Fruit fly (Drosophila melanogaster): ENCODE data around the gene CG3713.

The CG3713 gene

DNA sequence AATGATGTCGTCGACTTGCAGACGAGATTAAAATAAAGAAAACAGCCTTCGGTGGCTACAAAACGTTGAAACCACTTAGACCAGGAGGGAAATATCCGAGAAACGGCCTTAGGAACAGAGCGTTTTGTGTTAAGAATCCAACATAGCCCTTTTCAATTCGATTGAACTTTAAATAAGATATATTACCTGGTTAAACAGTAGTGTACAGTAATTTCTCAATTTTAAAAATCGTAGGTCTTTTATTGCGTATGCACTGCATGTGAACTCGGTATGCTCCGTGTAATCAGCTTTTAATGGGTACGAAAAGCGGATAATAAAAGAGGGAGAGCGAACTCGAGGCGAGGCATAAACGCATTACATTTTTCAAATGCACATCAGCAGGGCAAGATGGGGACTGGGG lies 8.9 kb downstream of the CG3713 start (continued):
- TF ChIP-seq Bgb (GFP tag; IDR thresholded peaks at IDR 0.05; ENCODE audit: partially characterized antibody): no peak
- peak; percentile 38 for TF ChIP-seq gem (tag; optimal IDR thresholded peaks at IDR 0.05)
- no peak for TF ChIP-seq CG4854 (GFP tag; optimal IDR thresholded peaks at IDR 0.05)
- TF ChIP-seq Stat92E (GFP tag; optimal IDR thresholded peaks at IDR 0.05): no peak
- 0 out of 3 replicates have a peak, but pooled peaks have one; percentile 10 for TF ChIP-seq CG17361 (GFP tag; IDR thresholded peaks at IDR 0.05)
- peak; percentile 17 for TF ChIP-seq CG11504 (tag; optimal IDR thresholded peaks at IDR 0.05)
- TF ChIP-seq fd96Cb (tag; optimal IDR thresholded peaks at IDR 0.05): peak; percentile 20
- TF ChIP-seq D19A (tag; optimal IDR thresholded peaks at IDR 0.05): peak; percentile 7
- no peak for TF ChIP-seq ab (GFP tag; optimal IDR thresholded peaks at IDR 0.05)
- TF ChIP-seq CG8388 (GFP tag; optimal IDR thresholded peaks at IDR 0.05): peak; percentile 12
- TF ChIP-seq chm (GFP tag; IDR thresholded peaks at IDR 0.05): no peak
- no peak for TF ChIP-seq oc (tag; optimal IDR thresholded peaks at IDR 0.05)
- peak; percentile 29 for TF ChIP-seq CG10979 (tag; optimal IDR thresholded peaks at IDR 0.05)
- TF ChIP-seq br (optimal IDR thresholded peaks at IDR 0.05): no peak
- no peak for TF ChIP-seq nerfin-1 (tag; optimal IDR thresholded peaks at IDR 0.05)
- 0 out of 3 replicates have a peak, but pooled peaks have one; percentile 20 for TF ChIP-seq tgo (GFP tag; IDR thresholded peaks at IDR 0.05)
- peak; percentile 42; the same call in 1 of the 2 replicates for TF ChIP-seq Xrp1 (GFP tag; IDR thresholded peaks at IDR 0.05)
- no peak for TF ChIP-seq Dref (GFP tag; IDR thresholded peaks at IDR 0.05)
- TF ChIP-seq CG7839 (tag; optimal IDR thresholded peaks at IDR 0.05): peak; percentile 26
- no peak for TF ChIP-seq CG15073 (GFP tag; optimal IDR thresholded peaks at IDR 0.05)
- TF ChIP-seq CG30020 (tag; optimal IDR thresholded peaks at IDR 0.05): no peak
- no peak for TF ChIP-seq CG16815 (GFP tag; optimal IDR thresholded peaks at IDR 0.05)
- no peak for TF ChIP-seq danr (GFP tag; IDR thresholded peaks at IDR 0.05)
- TF ChIP-seq zf30C (GFP tag; optimal IDR thresholded peaks at IDR 0.05): no peak
- no peak for TF ChIP-seq pzg (GFP tag; optimal IDR thresholded peaks at IDR 0.05)
- TF ChIP-seq eve (GFP tag; optimal IDR thresholded peaks at IDR 0.05): peak in 1 of 2 experiments; percentile 24
- TF ChIP-seq NFAT (GFP tag; IDR thresholded peaks at IDR 0.05): no peak
- TF ChIP-seq CoRest (tag; optimal IDR thresholded peaks at IDR 0.05): no peak
- TF ChIP-seq CG9817 (tag; optimal IDR thresholded peaks at IDR 0.05): no peak
- peak; percentile 67 for TF ChIP-seq sens (GFP tag)
- TF ChIP-seq h (optimal IDR thresholded peaks at IDR 0.05): no peak
- peak in 1 of 2 experiments; percentile 43 for TF ChIP-seq bsh (GFP tag; optimal IDR thresholded peaks at IDR 0.05)
- TF ChIP-seq Blimp-1 (GFP tag; optimal IDR thresholded peaks at IDR 0.05): peak; percentile 6
- no peak for TF ChIP-seq CrebB (tag; optimal IDR thresholded peaks at IDR 0.05)
- peak; percentile 40; the same call in 1 of the 2 replicates for TF ChIP-seq Drgx (GFP tag; IDR thresholded peaks at IDR 0.05)
- no peak for TF ChIP-seq Hsf (GFP tag; optimal IDR thresholded peaks at IDR 0.05)
- TF ChIP-seq CG2712 (tag; optimal IDR thresholded peaks at IDR 0.05): peak; percentile 42
- peak; percentile 8 for TF ChIP-seq phol (tag; optimal IDR thresholded peaks at IDR 0.05)
- peak; percentile 44 for TF ChIP-seq Sox102F (GFP tag; optimal IDR thresholded peaks at IDR 0.05)
- no peak for TF ChIP-seq lmd (GFP tag; IDR thresholded peaks at IDR 0.05)
- no peak for TF ChIP-seq CG12769 (tag; optimal IDR thresholded peaks at IDR 0.05)
- TF ChIP-seq Max (GFP tag; optimal IDR thresholded peaks at IDR 0.05): no peak
- TF ChIP-seq ara (GFP tag; IDR thresholded peaks at IDR 0.05): peak; percentile 14; the same call in 1 of the 2 replicates
- TF ChIP-seq wor (GFP tag; IDR thresholded peaks at IDR 0.05): peak; percentile 18; the same call in 1 of the 2 replicates
- no peak for TF ChIP-seq CG31441 (GFP tag; IDR thresholded peaks at IDR 0.05)
- 0 out of 2 replicates have a peak, but pooled peaks have one; percentile 7 for TF ChIP-seq CG10366 (GFP tag; IDR thresholded peaks at IDR 0.05)
- peak; percentile 19; the same call in 1 of the 3 replicates for TF ChIP-seq row (GFP tag; IDR thresholded peaks at IDR 0.05)
- peak; percentile 26 for TF ChIP-seq dmrt99B (tag; optimal IDR thresholded peaks at IDR 0.05)
- 0 out of 4 replicates have a peak, but pooled peaks have one; percentile 3 for TF ChIP-seq Gug (GFP tag; IDR thresholded peaks at IDR 0.05)
- TF ChIP-seq CG6654 (GFP tag; optimal IDR thresholded peaks at IDR 0.05): no peak

Data from whole organism, embryonic.